Worm (Caenorhabditis elegans): ENCODE data around the gene aat-4.

DNA sequence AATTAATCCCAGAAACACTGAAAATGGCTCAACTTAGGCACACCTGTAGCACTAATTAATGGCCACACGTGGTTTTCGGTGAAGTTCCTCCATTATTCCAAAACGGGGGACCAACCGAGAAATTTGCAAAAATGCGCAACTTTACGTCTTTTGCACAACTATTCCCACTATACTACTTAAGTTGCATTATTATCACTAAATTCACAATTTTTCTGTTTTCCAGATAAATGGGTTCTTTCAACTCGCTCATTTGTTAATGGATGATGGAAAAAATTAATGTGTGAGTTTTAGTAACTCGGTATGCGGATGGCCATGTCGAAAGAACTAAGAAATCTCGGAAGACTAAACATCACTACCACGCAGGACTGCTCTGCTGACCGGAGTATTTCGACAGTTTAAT, 20.9 kb downstream of the aat-4 start, which contains the start of gene T13A10.64:
- no peak for TF ChIP-seq him-1 (tag; optimal IDR thresholded peaks at IDR 0.05)
- no peak for TF ChIP-seq W03F9.2 (tag; optimal IDR thresholded peaks at IDR 0.05)
- no peak for TF ChIP-seq dao-5 (tag; optimal IDR thresholded peaks at IDR 0.05)

Measured in whole organism, L4/young adult.